Fruit fly (Drosophila melanogaster): ENCODE data around the gene CG31817.

Gene CG31817

DNA sequence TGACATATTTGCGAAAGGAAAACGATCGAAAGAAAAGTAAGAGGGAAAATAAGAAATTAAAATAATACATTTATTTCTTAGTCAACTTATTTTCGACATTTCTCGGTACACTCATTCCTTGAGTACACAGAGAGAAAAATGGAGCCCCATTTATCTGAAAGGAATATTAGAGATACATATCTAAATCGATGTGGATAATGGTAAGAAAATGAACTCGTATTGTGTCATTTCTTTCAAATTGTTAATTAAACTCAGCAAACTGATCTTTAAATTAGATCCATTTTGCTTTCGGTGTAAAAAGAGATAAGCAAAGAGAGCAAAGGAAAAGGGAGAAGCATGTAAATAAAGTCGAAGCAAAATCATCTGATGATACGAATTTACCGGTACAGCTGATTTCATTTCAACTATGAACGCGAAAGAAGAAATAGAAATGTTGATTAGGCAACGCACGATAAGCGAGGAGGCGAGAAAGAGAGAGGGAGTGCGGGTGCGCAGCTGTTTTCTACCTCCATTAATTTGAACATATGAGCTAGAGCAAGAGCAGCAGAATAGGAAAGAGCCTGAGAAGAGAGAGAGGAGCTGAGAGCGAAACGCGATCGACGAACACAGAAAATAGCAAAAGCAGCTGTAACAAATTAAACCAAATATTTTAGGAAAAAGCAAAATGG, 51.9 kb downstream of the CG31817 start:
- peak; percentile 54 for TF ChIP-seq Clk (GFP tag; optimal IDR thresholded peaks at IDR 0.05)
- TF ChIP-seq Hr96 (GFP tag; optimal IDR thresholded peaks at IDR 0.05), result no peak
- peak; percentile 22 for TF ChIP-seq toe (GFP tag; optimal IDR thresholded peaks at IDR 0.05)
- TF ChIP-seq cic (GFP tag; optimal IDR thresholded peaks at IDR 0.05), result no peak
- peak; percentile 21 for TF ChIP-seq Mnt (GFP tag; optimal IDR thresholded peaks at IDR 0.05)
- TF ChIP-seq kay (GFP tag; ENCODE audit: borderline replicate concordance), result peak; percentile 90
- peak; percentile 35 for TF ChIP-seq CG7045 (GFP tag; optimal IDR thresholded peaks at IDR 0.05)
- peak; percentile 30 for TF ChIP-seq CG1620 (GFP tag; optimal IDR thresholded peaks at IDR 0.05)
- peak; percentile 62 for TF ChIP-seq bab1 (GFP tag; optimal IDR thresholded peaks at IDR 0.05)
- peak; percentile 86 for TF ChIP-seq CG14711 (tag; optimal IDR thresholded peaks at IDR 0.05)
- peak; percentile 6 for TF ChIP-seq CG12768 (GFP tag; optimal IDR thresholded peaks at IDR 0.05)
- TF ChIP-seq CG7101 (tag; optimal IDR thresholded peaks at IDR 0.05), result peak; percentile 83
- TF ChIP-seq CG5204 (GFP tag; optimal IDR thresholded peaks at IDR 0.05), result peak; percentile 45
- no peak for TF ChIP-seq tj (GFP tag; optimal IDR thresholded peaks at IDR 0.05)
- TF ChIP-seq cnc (optimal IDR thresholded peaks at IDR 0.05), result no peak
- peak; percentile 86 for TF ChIP-seq CG33017 (tag; optimal IDR thresholded peaks at IDR 0.05)

DNA sequence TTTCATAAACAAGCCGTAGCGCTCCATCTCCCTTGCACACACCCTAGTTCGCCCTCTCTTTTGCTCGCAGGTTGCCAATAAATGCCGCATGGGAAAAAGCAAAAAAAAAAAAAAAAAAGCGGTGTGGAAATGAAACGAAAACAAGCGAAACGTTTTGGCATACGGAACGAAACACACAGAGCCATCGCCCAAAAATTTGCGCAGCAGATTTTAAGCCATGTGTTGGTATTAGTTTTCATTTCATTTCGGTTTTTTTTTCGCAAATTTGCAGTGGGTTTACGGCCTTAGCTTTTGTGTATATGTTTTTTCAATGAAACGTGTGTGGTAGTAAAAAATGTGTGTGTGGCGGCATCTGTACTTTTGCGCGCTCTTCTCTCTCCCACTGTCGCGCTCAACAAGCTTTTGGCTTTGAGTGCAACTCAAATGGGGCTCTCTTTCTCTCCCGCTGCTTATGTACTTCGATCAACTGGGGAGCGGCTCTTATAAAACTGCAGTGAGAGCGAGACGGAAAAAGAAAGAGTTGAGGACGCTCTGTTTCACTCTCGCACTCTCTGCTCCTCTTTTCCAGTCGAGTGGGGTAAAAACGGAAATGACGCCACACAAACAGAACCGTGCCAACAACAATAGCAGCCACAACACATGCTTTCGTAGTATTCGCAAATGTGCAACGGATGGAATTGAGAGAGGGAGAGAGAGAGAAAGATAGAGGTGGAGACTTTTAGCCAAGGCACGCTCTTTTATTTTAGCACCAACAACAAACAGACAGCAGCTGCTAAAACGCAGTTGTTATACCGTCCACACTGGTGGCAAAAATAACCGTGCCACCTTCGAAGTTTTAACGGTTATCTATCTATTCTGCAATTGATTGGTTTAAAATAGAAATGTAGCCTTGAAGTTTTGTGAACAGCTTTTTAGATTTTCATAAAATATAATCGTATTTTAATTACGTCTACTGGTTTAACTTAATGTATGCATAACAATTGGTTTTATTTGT, 53.1 kb downstream of the CG31817 start:
- TF ChIP-seq bab1 (GFP tag; optimal IDR thresholded peaks at IDR 0.05) (peak; percentile 76), Crg-1 (GFP tag; optimal IDR thresholded peaks at IDR 0.05) (peak; percentile 54), Hr96 (GFP tag; optimal IDR thresholded peaks at IDR 0.05) (peak; percentile 15), CG7045 (GFP tag; optimal IDR thresholded peaks at IDR 0.05) (peak; percentile 72), CG5204 (GFP tag; optimal IDR thresholded peaks at IDR 0.05) (peak; percentile 77), pad (GFP tag; optimal IDR thresholded peaks at IDR 0.05) (peak; percentile 100), CG12768 (GFP tag; optimal IDR thresholded peaks at IDR 0.05) (peak; percentile 81), cnc (optimal IDR thresholded peaks at IDR 0.05) (no peak), CG14711 (tag; optimal IDR thresholded peaks at IDR 0.05) (peak; percentile 57), cic (GFP tag; optimal IDR thresholded peaks at IDR 0.05) (peak; percentile 100), toe (GFP tag; optimal IDR thresholded peaks at IDR 0.05) (no peak), tj (GFP tag; optimal IDR thresholded peaks at IDR 0.05) (peak; percentile 42), CG33017 (tag; optimal IDR thresholded peaks at IDR 0.05) (peak; percentile 79), Mnt (GFP tag; optimal IDR thresholded peaks at IDR 0.05) (peak; percentile 94), CG1620 (GFP tag; optimal IDR thresholded peaks at IDR 0.05) (peak; percentile 22), CG11617 (GFP tag; optimal IDR thresholded peaks at IDR 0.05) (peak; percentile 53), Clk (GFP tag; optimal IDR thresholded peaks at IDR 0.05) (peak; percentile 62), CG7101 (tag; optimal IDR thresholded peaks at IDR 0.05) (peak; percentile 70), kay (GFP tag; ENCODE audit: borderline replicate concordance) (peak; percentile 97), ovo (GFP tag; optimal IDR thresholded peaks at IDR 0.05) (peak; percentile 25)

DNA sequence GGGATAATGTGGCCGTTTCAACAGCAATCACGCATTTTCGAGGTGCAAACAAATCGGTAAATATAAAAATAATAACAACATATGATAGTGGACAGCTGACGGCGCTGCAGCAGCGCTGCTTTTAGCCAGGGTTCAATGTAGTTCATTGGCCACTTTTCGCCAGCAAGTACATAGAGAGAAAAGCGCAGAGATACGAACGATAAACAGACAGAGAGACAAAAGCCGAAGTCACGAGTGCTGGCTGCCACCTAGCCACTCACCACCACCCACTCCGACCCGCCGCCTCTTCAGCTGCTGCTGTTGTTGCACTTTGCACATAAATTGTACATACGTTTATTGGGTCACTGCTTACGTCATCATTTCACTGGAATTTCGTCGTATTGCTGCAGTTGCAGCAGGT, 54.8 kb downstream of the CG31817 start:
- TF ChIP-seq Mnt (GFP tag; optimal IDR thresholded peaks at IDR 0.05) (no peak), tj (GFP tag; optimal IDR thresholded peaks at IDR 0.05) (peak; percentile 80), CG33017 (tag; optimal IDR thresholded peaks at IDR 0.05) (no peak), Clk (GFP tag; optimal IDR thresholded peaks at IDR 0.05) (no peak), pad (GFP tag; optimal IDR thresholded peaks at IDR 0.05) (no peak), kay (GFP tag; ENCODE audit: borderline replicate concordance) (peak; percentile 43)

dm6 chr2L:16282077-16282471, 55.6 kb downstream of the CG31817 start:
- no peak for TF ChIP-seq pad (GFP tag; optimal IDR thresholded peaks at IDR 0.05)
- TF ChIP-seq CG12768 (GFP tag; optimal IDR thresholded peaks at IDR 0.05), result no peak
- TF ChIP-seq CG7045 (GFP tag; optimal IDR thresholded peaks at IDR 0.05), result no peak
- TF ChIP-seq CG14711 (tag; optimal IDR thresholded peaks at IDR 0.05), result no peak
- no peak for TF ChIP-seq cic (GFP tag; optimal IDR thresholded peaks at IDR 0.05)
- TF ChIP-seq CG33017 (tag; optimal IDR thresholded peaks at IDR 0.05), result no peak
- no peak for TF ChIP-seq CG7101 (tag; optimal IDR thresholded peaks at IDR 0.05)
- no peak for TF ChIP-seq tj (GFP tag; optimal IDR thresholded peaks at IDR 0.05)
- no peak for TF ChIP-seq Hr96 (GFP tag; optimal IDR thresholded peaks at IDR 0.05)
- TF ChIP-seq toe (GFP tag; optimal IDR thresholded peaks at IDR 0.05), result no peak
- no peak for TF ChIP-seq kay (GFP tag; ENCODE audit: borderline replicate concordance)
- TF ChIP-seq CG1620 (GFP tag; optimal IDR thresholded peaks at IDR 0.05), result no peak
- TF ChIP-seq Crg-1 (GFP tag; optimal IDR thresholded peaks at IDR 0.05), result no peak
- no peak for TF ChIP-seq CG5204 (GFP tag; optimal IDR thresholded peaks at IDR 0.05)
- TF ChIP-seq Clk (GFP tag; optimal IDR thresholded peaks at IDR 0.05), result no peak
- no peak for TF ChIP-seq Mnt (GFP tag; optimal IDR thresholded peaks at IDR 0.05)
- no peak for TF ChIP-seq cnc (optimal IDR thresholded peaks at IDR 0.05)

DNA sequence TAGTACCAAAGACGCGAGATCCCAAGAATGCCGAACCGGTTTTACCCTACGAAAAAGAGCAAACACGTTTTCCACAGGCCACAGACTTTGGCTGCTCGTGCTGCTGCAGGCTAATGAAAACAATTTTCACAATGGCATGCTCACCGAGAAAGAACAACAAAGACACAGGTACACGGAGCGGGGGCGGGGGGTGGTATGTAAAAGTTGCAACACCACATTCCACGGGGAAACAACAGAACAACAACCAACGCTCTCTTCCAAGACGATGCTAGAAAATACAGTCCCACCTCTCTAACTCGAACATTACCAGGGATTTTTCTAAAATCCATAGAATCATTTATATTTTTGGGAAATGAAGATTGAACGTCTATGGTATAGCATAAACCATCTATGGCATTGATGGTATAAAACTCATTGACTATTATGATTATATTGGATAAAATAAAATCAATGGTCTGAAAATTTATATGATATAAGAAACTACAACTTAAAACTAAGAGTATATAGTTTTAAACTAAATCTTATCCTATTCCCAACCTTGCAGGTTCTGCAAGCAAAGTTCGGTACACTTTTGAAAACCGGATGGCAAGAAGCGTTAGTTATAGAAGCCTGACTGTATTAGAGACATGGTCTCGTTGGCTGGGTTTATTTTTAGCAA, 56.1 kb downstream of the CG31817 start:
- no peak for TF ChIP-seq CG14711 (tag; optimal IDR thresholded peaks at IDR 0.05)
- no peak for TF ChIP-seq Hr96 (GFP tag; optimal IDR thresholded peaks at IDR 0.05)
- no peak for TF ChIP-seq toe (GFP tag; optimal IDR thresholded peaks at IDR 0.05)
- TF ChIP-seq ovo (GFP tag; optimal IDR thresholded peaks at IDR 0.05), result no peak
- no peak for TF ChIP-seq CG7101 (tag; optimal IDR thresholded peaks at IDR 0.05)
- no peak for TF ChIP-seq cic (GFP tag; optimal IDR thresholded peaks at IDR 0.05)
- TF ChIP-seq Mnt (GFP tag; optimal IDR thresholded peaks at IDR 0.05), result no peak
- TF ChIP-seq Clk (GFP tag; optimal IDR thresholded peaks at IDR 0.05), result no peak
- no peak for TF ChIP-seq tj (GFP tag; optimal IDR thresholded peaks at IDR 0.05)
- TF ChIP-seq cnc (optimal IDR thresholded peaks at IDR 0.05), result no peak
- no peak for TF ChIP-seq CG1620 (GFP tag; optimal IDR thresholded peaks at IDR 0.05)
